Fruit fly (Drosophila melanogaster): ENCODE results near the gene MED10.
A peak's percentile ranks its signal among the peaks of the same experiment; 100 is the strongest.

The MED10 gene

dm6 chr3L:16252255-16252654, 20.4 kb downstream of the MED10 start, which contains the start of gene CG13055 (continued):
- TF ChIP-seq nau (GFP tag; optimal IDR thresholded peaks at IDR 0.05) (no peak), amos (GFP tag; IDR thresholded peaks at IDR 0.05; ENCODE audit: partially characterized antibody) (peak; percentile 5; the same call in 1 of the 2 replicates), unc-4 (GFP tag; IDR thresholded peaks at IDR 0.05; ENCODE audit: partially characterized antibody) (no peak), slp2 (GFP tag; optimal IDR thresholded peaks at IDR 0.05) (no peak), nom (GFP tag; optimal IDR thresholded peaks at IDR 0.05) (no peak)

- TF ChIP-seq Ets65A (GFP tag) = peak; percentile 30
- TF ChIP-seq Deaf1 (tag; optimal IDR thresholded peaks at IDR 0.05) = peak; percentile 97
- no peak for TF ChIP-seq CG15011 (GFP tag; optimal IDR thresholded peaks at IDR 0.05)
- 0 out of 2 replicates have a peak, but pooled peaks have one; percentile 19 for TF ChIP-seq Bgb (GFP tag; IDR thresholded peaks at IDR 0.05; ENCODE audit: partially characterized antibody)
- 0 out of 3 replicates have a peak, but pooled peaks have one; percentile 10 for TF ChIP-seq HLH4C (GFP tag; IDR thresholded peaks at IDR 0.05; ENCODE audit: partially characterized antibody)
- TF ChIP-seq Dbx (GFP tag; IDR thresholded peaks at IDR 0.05) = 0 out of 3 replicates have a peak, but pooled peaks have one; percentile 25
- no peak for TF ChIP-seq MESR4 (GFP tag; optimal IDR thresholded peaks at IDR 0.05)
- peak; percentile 92 for TF ChIP-seq scrt (GFP tag; optimal IDR thresholded peaks at IDR 0.05)
- TF ChIP-seq CG3838 (GFP tag; optimal IDR thresholded peaks at IDR 0.05) = no peak
These were observed 25.3 kb downstream of the MED10 start, which contains the start of gene CG13054 for dm6 chr3L:16257118-16257627. CG13054 (minus strand) TSS chr3L:16257191.

- TF ChIP-seq vfl (GFP tag; optimal IDR thresholded peaks at IDR 0.05) = no peak
- no peak for TF ChIP-seq ttk (GFP tag; IDR thresholded peaks at IDR 0.05)
- no peak for TF ChIP-seq CG1792 (GFP tag; optimal IDR thresholded peaks at IDR 0.05)
- peak in 1 of 2 experiments; percentile 55 for TF ChIP-seq bsh (GFP tag; optimal IDR thresholded peaks at IDR 0.05)
- peak; percentile 37 for TF ChIP-seq nom (GFP tag; optimal IDR thresholded peaks at IDR 0.05)
- TF ChIP-seq CG6272 (GFP tag; IDR thresholded peaks at IDR 0.05) = no peak
- TF ChIP-seq Adf1 (GFP tag; IDR thresholded peaks at IDR 0.05) = no peak
These were observed 27.7 kb downstream of the MED10 start, which contains the start of gene CG13053 for dm6 chr3L:16259552-16259951. CG13053 (minus strand) TSS chr3L:16259722.

DNA sequence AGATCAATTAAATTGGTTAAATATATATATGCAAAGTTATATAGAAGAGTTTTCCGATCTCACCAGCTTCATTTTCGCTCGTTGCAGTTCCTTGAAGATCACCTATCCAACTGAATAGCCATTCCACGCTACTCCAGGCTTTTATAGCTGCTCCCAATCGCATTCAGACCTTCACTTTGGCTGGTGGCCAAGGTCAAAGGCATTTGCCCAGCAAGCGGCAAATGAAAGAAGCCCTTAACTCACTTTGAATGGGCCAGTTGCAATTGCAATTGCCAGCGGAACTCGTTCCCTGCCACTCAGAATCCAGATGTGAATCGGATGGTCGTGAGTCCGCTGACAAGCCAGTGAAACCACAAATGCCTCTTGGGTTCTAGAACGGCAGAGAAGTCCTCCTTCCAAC, 29.6 kb downstream of the MED10 start, which contains the start of gene CG34247:
TSS of gene CG34247 (minus strand) at position 101 of the 400 bp plus-strand sequence.
- TF ChIP-seq Dbx (GFP tag; IDR thresholded peaks at IDR 0.05) (no peak), CG11696 (GFP tag; IDR thresholded peaks at IDR 0.05) (no peak), CG8944 (GFP tag; optimal IDR thresholded peaks at IDR 0.05) (no peak), CG1792 (GFP tag; optimal IDR thresholded peaks at IDR 0.05) (no peak), CG9817 (tag; optimal IDR thresholded peaks at IDR 0.05) (no peak)

dm6 chr3L:16262440-16262839, 30.6 kb downstream of the MED10 start, which contains the start of gene CG13071:
CG13071 (plus strand) TSS chr3L:16262740.
- TF ChIP-seq CG12299 (tag; optimal IDR thresholded peaks at IDR 0.05) (no peak), CG34422 (GFP tag; IDR thresholded peaks at IDR 0.05) (no peak), Spps (tag; optimal IDR thresholded peaks at IDR 0.05) (no peak), Trl (optimal IDR thresholded peaks at IDR 0.05) (no peak), Trl (GFP tag; optimal IDR thresholded peaks at IDR 0.05) (no peak), eyg (GFP tag; optimal IDR thresholded peaks at IDR 0.05) (no peak), Gsc (GFP tag; IDR thresholded peaks at IDR 0.05) (no peak), CG15269 (tag; optimal IDR thresholded peaks at IDR 0.05) (no peak), ac (GFP tag; optimal IDR thresholded peaks at IDR 0.05) (no peak), Blimp-1 (GFP tag; optimal IDR thresholded peaks at IDR 0.05) (no peak), Mad (GFP tag; optimal IDR thresholded peaks at IDR 0.05) (no peak)

Data from whole organism, embryonic.